Worm (Caenorhabditis elegans) whole organism, late embryonic: ENCODE measurements around the gene srz-96.

Source experiments
- ceh-19 ChIP-seq: fragments of 200-800 bp; sonication (Bioruptor generic); optimal IDR thresholded peaks from 2 replicates; lab custom pipeline; 2018; ENCODE audit warnings: mild to moderate bottlenecking, missing genetic modification characterization, missing compliant biosample characterization
- ceh-22 ChIP-seq: sonication (generic microtip); optimal IDR thresholded peaks from 2 replicates; lab custom pipeline; 2017; ENCODE audit warnings: missing biosample characterization, missing genetic modification characterization
- dmd-4 ChIP-seq: sonication (generic microtip); optimal IDR thresholded peaks from 2 replicates; lab custom pipeline; 2016; ENCODE audit warnings: borderline replicate concordance, missing genetic modification characterization, missing compliant biosample characterization
- dve-1 ChIP-seq: sonication (generic microtip); optimal IDR thresholded peaks from 2 replicates; lab custom pipeline; 2017; ENCODE audit warnings: antibody characterized with exemption, mild to moderate bottlenecking, missing genetic modification characterization, missing compliant biosample characterization
- hlh-15 ChIP-seq: sonication (generic microtip); optimal IDR thresholded peaks from 2 replicates; lab custom pipeline; 2016; ENCODE audit warnings: missing genetic modification characterization, missing compliant biosample characterization
- lim-6 ChIP-seq: sonication (generic microtip); optimal IDR thresholded peaks from 2 replicates; lab custom pipeline; 2016; ENCODE audit warnings: missing genetic modification characterization, missing compliant biosample characterization
- lin-11 ChIP-seq: fragments of 200-800 bp; sonication (Bioruptor generic); optimal IDR thresholded peaks from 2 replicates; lab custom pipeline; 2018; ENCODE audit warnings: mild to moderate bottlenecking, missing genetic modification characterization, missing compliant biosample characterization
- odd-2 ChIP-seq: sonication (generic microtip); optimal IDR thresholded peaks from 2 replicates; lab custom pipeline; 2017; ENCODE audit warnings: antibody characterized with exemption, mild to moderate bottlenecking, missing genetic modification characterization, missing compliant biosample characterization
- unc-3 ChIP-seq, 2 experiments: fragments of 200-800 bp in 1 of 2; sonication (Bioruptor generic) in 1 of 2; sonication (generic microtip) in 1 of 2; conservative IDR thresholded peaks in 1 of 2; optimal IDR thresholded peaks in 1 of 2; 2 replicates each; pipeline versions ENCODE4 v1.3.6 to Lab custom; 2016 to 2022; ENCODE audit warnings: missing compliant biosample characterization in 2 of 2, missing genetic modification characterization in 2 of 2, missing genetic modification reagents in 1 of 2
- unc-55 ChIP-seq: sonication (generic microtip); optimal IDR thresholded peaks from 2 replicates; lab custom pipeline; 2017; ENCODE audit warnings: missing biosample characterization, missing genetic modification reagents, missing genetic modification characterization

DNA sequence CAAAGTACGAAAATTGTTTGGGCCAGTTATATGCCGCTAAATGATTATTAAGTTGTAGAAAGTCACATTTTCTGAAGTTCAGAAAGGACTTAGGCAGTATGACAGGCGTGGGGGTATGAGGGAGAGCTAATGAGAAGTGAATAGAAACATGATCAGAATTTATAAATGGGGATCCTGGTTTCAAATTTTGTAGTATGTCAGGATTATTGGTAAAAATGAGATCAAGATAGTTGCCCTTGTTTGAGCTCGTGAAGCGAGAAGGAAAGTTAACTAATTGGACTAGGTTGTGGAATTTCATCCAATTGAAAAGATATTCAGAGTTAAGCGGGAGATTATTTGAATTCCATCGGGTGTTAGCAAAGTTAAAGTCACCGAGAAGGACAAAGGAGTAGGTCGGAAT lies 33.4 kb downstream of the srz-96 start:
- TF ChIP-seq unc-3 (GFP tag; conservative IDR thresholded peaks at IDR 0.05; lab: Robert Waterston, UW) (no peak), unc-3 (tag; optimal IDR thresholded peaks at IDR 0.05; lab: Kevin White, UChicago) (no peak), unc-55 (GFP tag; lab: Kevin White, UChicago) (no peak), dve-1 (tag; lab: Kevin White, UChicago) (no peak), hlh-15 (tag; lab: Kevin White, UChicago) (no peak), ceh-19 (GFP tag; lab: Kevin White, UChicago) (no peak), odd-2 (tag; lab: Kevin White, UChicago) (no peak), lim-6 (tag; lab: Kevin White, UChicago) (no peak), lin-11 (no peak), dmd-4 (tag; lab: Kevin White, UChicago) (no peak), ceh-22 (tag; lab: Kevin White, UChicago) (no peak)
